Worm (Caenorhabditis elegans): ENCODE data around the gene athp-3.
"Not testable (repeated sequence)": the region's sequence is repeated elsewhere in the genome, so short reads cannot be mapped to it uniquely, and the experiment has no call there.

athp-3 gene

DNA sequence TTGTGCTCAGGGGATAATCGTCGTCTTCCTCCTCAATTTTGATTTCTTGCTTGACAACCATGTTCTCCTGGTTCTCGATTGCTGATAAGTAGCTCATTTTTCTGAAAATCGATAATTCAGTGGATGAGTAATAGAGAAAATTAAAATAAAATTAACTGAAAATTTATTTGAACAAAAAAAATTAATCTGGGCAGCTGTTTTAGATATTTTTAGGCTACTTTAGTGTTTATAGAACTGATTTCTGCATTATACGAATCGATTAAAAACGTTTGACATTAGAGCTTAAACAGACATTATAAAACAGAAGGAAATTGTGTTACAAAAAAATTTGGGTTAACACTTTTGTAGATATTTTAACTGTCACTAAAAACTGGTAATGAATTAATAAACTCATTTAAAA, at the start of gene athp-3:
Gene athp-3 (minus strand): TSS at position 101 of the 400 bp plus-strand sequence.
- TF ChIP-seq W03F9.2 (tag; optimal IDR thresholded peaks at IDR 0.05) (no peak), him-1 (tag; optimal IDR thresholded peaks at IDR 0.05) (no peak), dao-5 (tag; optimal IDR thresholded peaks at IDR 0.05) (no peak)

ce11 chrIV:17096168-17096567, 48.0 kb upstream of the athp-3 start, which contains the start of gene Y116A8C.27:
Gene Y116A8C.27 (minus strand): TSS chrIV:17096268.
- no peak for TF ChIP-seq W03F9.2 (tag; optimal IDR thresholded peaks at IDR 0.05)
- no peak for TF ChIP-seq him-1 (tag; optimal IDR thresholded peaks at IDR 0.05)
- TF ChIP-seq dao-5 (tag; optimal IDR thresholded peaks at IDR 0.05), result no peak

DNA sequence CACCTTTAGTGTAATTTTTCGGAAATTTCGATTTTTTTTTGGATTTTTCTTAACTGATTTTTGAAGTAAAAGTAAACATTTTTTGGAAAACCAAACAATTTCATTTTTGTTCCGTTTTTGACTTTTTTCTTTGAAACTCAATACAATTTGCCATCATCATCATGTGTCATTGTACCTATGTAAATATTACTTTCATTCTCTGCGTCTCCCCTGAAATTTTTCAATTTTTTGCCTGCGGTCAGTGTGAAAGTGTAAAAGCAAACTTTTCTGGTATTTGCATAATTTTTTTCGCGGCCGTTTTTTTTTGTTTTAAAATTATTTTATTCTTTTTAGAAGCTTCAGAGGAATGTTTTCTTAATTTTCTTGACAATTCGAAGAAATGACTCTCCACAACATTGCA, 45.5 kb upstream of the athp-3 start, which contains the start of gene Y116A8C.29:
Gene Y116A8C.29 (plus strand): TSS at position 328 of the 400 bp plus-strand sequence.
- no peak for TF ChIP-seq W03F9.2 (tag; optimal IDR thresholded peaks at IDR 0.05)
- TF ChIP-seq dao-5 (tag; optimal IDR thresholded peaks at IDR 0.05), result no peak
- TF ChIP-seq him-1 (tag; optimal IDR thresholded peaks at IDR 0.05), result no peak

DNA sequence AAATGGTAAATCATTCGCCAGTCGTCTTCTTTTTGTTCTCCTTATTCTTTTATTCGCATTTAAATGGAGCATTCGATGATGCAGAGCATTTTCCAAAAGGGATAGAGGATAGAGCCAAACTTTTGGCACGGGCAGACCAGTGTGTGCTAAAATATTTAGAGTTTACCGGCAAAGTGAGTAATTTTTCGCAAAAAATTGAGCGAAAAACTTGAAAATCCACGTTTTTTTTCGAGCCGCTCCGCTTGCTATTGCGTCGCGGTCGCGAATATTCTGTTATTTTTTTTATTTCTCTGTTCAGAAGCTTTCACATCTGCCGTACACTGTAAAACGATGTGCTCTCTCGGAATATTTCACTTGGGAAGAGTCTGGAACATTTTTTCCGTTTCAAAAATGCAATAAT, 40.7 kb upstream of the athp-3 start, which contains the start of gene Y116A8C.43:
Gene Y116A8C.43 (plus strand): TSS at position 3 of the 400 bp plus-strand sequence.
- no peak for TF ChIP-seq W03F9.2 (tag; optimal IDR thresholded peaks at IDR 0.05)
- TF ChIP-seq him-1 (tag; optimal IDR thresholded peaks at IDR 0.05), result no peak
- TF ChIP-seq dao-5 (tag; optimal IDR thresholded peaks at IDR 0.05), result no peak

DNA sequence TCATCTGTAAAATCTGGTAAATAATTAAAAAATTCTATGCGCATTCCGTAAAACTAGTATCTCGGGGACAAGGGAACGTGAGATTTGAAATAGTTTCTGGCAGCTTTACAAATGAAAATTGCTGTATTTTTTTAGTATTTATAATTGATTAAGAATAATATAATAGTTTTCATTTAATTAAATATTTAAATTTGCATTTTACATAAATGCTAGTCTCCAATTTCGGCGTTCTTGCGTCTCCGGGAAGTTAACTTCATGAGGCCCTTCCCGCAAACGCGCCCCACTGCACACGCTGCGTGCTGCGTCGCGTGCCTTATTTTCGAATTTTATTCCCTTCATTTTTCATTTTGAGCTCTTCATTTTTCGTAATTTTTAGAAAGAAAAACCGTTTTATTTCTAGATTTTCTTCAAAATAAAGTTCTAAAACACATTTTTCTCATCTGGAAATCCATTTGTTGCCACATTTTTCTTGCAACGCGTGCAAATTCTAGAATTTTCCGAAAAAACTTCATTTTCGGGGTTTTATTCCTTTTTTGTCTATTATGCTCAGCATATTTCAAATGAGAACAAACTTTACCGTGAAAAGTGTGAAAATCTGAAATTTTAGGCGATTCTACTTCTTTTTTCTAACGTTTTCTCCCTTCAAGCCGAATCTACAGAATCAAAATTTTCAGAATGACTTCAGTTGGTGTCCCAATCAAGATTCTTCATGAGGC, 39.4 kb upstream of the athp-3 start, which contains the start of the genes snx-13 and snr-1:
Gene snx-13 (minus strand): TSS at position 55 of the 716 bp plus-strand sequence.
Gene snr-1 (plus strand): TSS at position 666 of the 716 bp plus-strand sequence.
- TF ChIP-seq W03F9.2 (tag; optimal IDR thresholded peaks at IDR 0.05) (peak; percentile 89), dao-5 (tag; optimal IDR thresholded peaks at IDR 0.05) (peak; percentile 31), him-1 (tag; optimal IDR thresholded peaks at IDR 0.05) (peak; percentile 39)

- TF ChIP-seq him-1 (tag; optimal IDR thresholded peaks at IDR 0.05) (no peak), dao-5 (tag; optimal IDR thresholded peaks at IDR 0.05) (no peak), W03F9.2 (tag; optimal IDR thresholded peaks at IDR 0.05) (no peak)
Observed at ce11 chrIV:17084839-17085238, 36.7 kb upstream of the athp-3 start.

ce11 chrIV:17084317-17084716, 36.2 kb upstream of the athp-3 start:
- TF ChIP-seq W03F9.2 (tag; optimal IDR thresholded peaks at IDR 0.05), result no peak
- TF ChIP-seq him-1 (tag; optimal IDR thresholded peaks at IDR 0.05), result no peak
- no peak for TF ChIP-seq dao-5 (tag; optimal IDR thresholded peaks at IDR 0.05)

- no peak for TF ChIP-seq W03F9.2 (tag; optimal IDR thresholded peaks at IDR 0.05)
- no peak for TF ChIP-seq dao-5 (tag; optimal IDR thresholded peaks at IDR 0.05)
- TF ChIP-seq him-1 (tag; optimal IDR thresholded peaks at IDR 0.05), result no peak
Observed at ce11 chrIV:17078649-17079048, 30.5 kb upstream of the athp-3 start, which contains the start of gene Y116A8C.25. Gene Y116A8C.25 (minus strand): TSS chrIV:17078749.

- not testable (repeated sequence) for TF ChIP-seq him-1, W03F9.2, dao-5 (tag; optimal IDR thresholded peaks at IDR 0.05)
Observed at ce11 chrIV:17070791-17071190, 22.6 kb upstream of the athp-3 start, which contains the start of gene Y116A8C.24. Gene Y116A8C.24 (minus strand): TSS chrIV:17070891.

DNA sequence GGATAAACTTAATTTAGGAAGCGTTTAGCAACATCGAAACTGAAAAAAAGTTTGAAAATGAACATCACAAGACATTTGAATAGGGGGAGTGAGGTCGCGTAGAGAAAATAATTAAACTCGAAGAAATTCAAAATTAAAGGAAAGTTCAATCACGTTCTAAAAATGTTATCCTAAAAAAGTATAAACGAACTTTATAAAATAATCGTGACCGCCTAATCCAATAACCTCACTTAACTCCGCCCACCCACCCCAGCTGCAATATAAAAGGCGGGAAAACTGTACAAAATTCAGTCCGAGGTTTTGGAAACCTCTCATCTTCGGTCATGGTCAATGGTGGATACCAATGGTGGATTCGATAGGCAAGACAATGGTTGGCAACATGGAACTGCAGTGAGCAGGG, 16.8 kb upstream of the athp-3 start, which contains the start of gene Y116A8C.465:
Gene Y116A8C.465 (plus strand): TSS at position 301 of the 400 bp plus-strand sequence.
- not testable (repeated sequence) for TF ChIP-seq dao-5, him-1, W03F9.2 (tag; optimal IDR thresholded peaks at IDR 0.05)

ce11 chrIV:17063700-17064099, 15.5 kb upstream of the athp-3 start, which contains the start of gene Y116A8C.467:
Gene Y116A8C.467 (minus strand): TSS chrIV:17063800.
- TF ChIP-seq W03F9.2, dao-5, him-1 (tag; optimal IDR thresholded peaks at IDR 0.05): not testable (repeated sequence)

DNA sequence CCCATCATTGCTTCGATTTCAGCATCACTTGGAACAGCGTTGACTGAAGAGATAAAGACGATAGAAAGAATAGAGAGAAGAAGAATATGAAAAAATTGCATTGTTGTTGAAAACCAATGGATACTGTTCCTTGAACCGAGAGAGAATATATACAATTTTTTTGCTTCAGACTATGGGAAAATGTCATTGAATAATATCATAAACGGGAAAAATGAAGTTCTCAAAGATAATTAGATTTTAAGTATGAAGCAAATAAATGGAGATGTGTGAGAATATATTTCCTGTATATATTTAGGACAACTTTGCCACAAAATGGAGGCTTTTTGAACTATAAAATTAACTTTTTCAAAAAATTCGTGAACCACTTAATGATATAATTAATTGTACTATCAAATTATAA, 9.9 kb upstream of the athp-3 start, which contains the start of gene Y116A8C.44:
Gene Y116A8C.44 (minus strand): TSS at position 101 of the 400 bp plus-strand sequence.
- TF ChIP-seq dao-5 (tag; optimal IDR thresholded peaks at IDR 0.05) (no peak), W03F9.2 (tag; optimal IDR thresholded peaks at IDR 0.05) (no peak), him-1 (tag; optimal IDR thresholded peaks at IDR 0.05) (no peak)

DNA sequence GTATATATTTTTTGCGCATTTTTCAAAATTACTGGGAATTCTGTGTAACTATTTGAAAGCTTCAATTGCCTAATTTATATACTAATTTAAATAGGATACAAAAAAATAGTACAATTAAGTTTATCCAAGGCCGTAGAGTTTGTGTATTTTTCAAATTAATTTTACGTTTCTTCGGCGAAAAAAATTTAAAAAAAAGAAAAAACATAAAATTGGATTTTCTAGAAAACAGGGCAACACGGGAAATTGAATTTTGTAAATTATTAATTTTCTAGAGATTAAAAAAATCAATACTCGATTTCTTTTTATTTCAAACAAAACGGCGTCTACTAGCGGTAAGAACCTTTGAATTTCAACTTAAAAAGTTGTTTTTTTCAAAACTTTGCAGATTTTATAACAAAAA, 5.1 kb upstream of the athp-3 start, which contains the start of gene Y116A8C.23:
Gene Y116A8C.23 (plus strand): TSS at position 301 of the 400 bp plus-strand sequence.
- TF ChIP-seq W03F9.2 (tag; optimal IDR thresholded peaks at IDR 0.05), result no peak
- TF ChIP-seq dao-5 (tag; optimal IDR thresholded peaks at IDR 0.05), result no peak
- TF ChIP-seq him-1 (tag; optimal IDR thresholded peaks at IDR 0.05), result no peak

DNA sequence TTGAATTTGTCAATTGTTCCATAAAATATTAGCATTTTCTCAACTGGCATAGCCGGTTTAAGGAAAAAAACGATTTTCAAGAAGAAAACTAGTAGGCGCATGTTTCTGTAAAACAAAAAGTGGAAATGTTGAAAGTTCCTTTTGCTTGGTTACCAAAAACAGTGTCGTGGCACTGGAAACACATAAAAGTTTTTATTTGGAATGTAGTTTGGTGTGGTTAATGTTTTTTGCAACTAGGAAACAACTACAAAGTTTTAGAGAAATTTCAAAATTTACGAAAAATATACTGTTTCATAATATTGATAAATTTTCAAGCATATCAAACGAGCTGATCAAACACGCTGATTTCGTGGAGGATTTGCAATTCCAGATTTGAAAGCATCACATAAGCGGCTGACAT, 2.5 kb downstream of the athp-3 start, which contains the start of gene clec-195:
Gene clec-195 (minus strand): TSS at position 101 of the 400 bp plus-strand sequence.
- no peak for TF ChIP-seq him-1 (tag; optimal IDR thresholded peaks at IDR 0.05)
- no peak for TF ChIP-seq dao-5 (tag; optimal IDR thresholded peaks at IDR 0.05)
- no peak for TF ChIP-seq W03F9.2 (tag; optimal IDR thresholded peaks at IDR 0.05)
